Fruit fly (Drosophila melanogaster) whole organism, embryonic: ENCODE data around the gene CG44261.

Experiments
- CG15073 ChIP-seq: fragments of 200-800 bp; sonication (Bioruptor generic); optimal IDR thresholded peaks from 2 replicates; lab custom pipeline; 2016; ENCODE audit warnings: missing biosample characterization, missing genetic modification characterization
- CG2199 ChIP-seq: fragments of 200-800 bp; sonication (Bioruptor generic); IDR thresholded peaks from 3 replicates; pipeline ENCODE4 v1.3.6; 2022; ENCODE audit warnings: missing biosample characterization, missing genetic modification characterization
- CG7745 ChIP-seq: fragments of 200-800 bp; sonication (Bioruptor generic); optimal IDR thresholded peaks from 2 replicates; lab custom pipeline; 2018; ENCODE audit warnings: missing biosample characterization, mild to moderate bottlenecking, missing genetic modification characterization, moderate library complexity
- CrebB ChIP-seq: fragments of 200-800 bp; sonication (Bioruptor generic); optimal IDR thresholded peaks from 3 replicates; lab custom pipeline; 2018; ENCODE audit warnings: missing biosample characterization, mild to moderate bottlenecking, missing genetic modification characterization
- E2f2 ChIP-seq: fragments of 200-800 bp; sonication (Bioruptor generic); IDR thresholded peaks from 2 replicates; pipeline ENCODE4 v1.3.6; 2022; ENCODE audit warnings: missing biosample characterization, missing genetic modification characterization
- Fer1 ChIP-seq: fragments of 200-800 bp; sonication (Bioruptor generic); optimal IDR thresholded peaks from 2 replicates; lab custom pipeline; 2017; ENCODE audit warnings: missing biosample characterization, mild to moderate bottlenecking, missing genetic modification characterization
- HLH54F ChIP-seq: fragments of 200-800 bp; sonication (Bioruptor generic); optimal IDR thresholded peaks from 3 replicates; lab custom pipeline; 2016; ENCODE audit warnings: missing biosample characterization, missing genetic modification characterization
- Med ChIP-seq: fragments of 200-800 bp; sonication (Bioruptor generic); peaks from one replicate; lab custom pipeline; 2016; ENCODE audit warnings: missing biosample characterization, missing genetic modification characterization, mild to moderate bottlenecking, inconsistent platforms, moderate library complexity
- Trl ChIP-seq, 3 experiments: fragments of >200 bp in 2 of 3; fragments of 200-800 bp in 1 of 3; sonication (Bioruptor generic) in 1 of 3; optimal IDR thresholded peaks; 2 replicates in 1 of 3; 3 replicates in 2 of 3; lab custom pipeline; 2016 to 2017; ENCODE audit warnings: missing biosample characterization in 1 of 3, missing genetic modification characterization in 1 of 3
- sqz ChIP-seq: fragments of 200-800 bp; sonication (Bioruptor generic); optimal IDR thresholded peaks from 3 replicates; lab custom pipeline; 2018; ENCODE audit warnings: missing biosample characterization, mild to moderate bottlenecking, missing genetic modification characterization

The CG44261 gene

DNA sequence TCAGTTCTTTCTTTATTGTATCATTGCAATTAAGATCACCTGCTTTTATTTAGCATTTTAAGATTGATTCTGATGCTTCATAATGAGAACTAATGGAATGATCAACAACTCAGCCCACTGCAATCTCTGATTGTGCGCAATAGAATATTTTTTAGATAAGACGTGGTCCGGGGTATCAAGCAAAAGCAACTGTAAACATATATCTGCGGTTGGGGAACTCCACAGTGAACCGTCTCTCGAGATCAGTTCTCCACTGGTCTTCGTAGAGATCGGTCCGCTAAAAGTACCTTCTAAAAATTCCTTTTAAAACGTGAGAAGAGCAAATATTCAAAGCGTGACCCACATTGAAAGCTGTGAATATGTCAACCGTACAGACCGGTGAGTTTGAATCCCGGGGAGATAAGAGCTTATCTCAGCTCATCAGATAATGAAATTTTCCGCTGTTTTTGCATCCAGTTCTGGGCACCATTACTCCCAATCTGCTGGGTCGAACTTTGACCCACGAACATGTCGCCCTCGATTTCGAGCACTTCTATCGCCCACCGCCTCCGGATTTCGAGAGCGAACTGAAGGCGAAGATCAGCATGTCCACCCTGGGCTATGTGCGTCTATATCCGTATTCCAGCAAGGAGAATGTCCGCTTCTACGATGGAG lies 44.8 kb downstream of the CG44261 start, which contains the start of gene CG18473 (continued):
- TF ChIP-seq CG15073 (GFP tag; lab: Kevin White, UChicago) (no peak), HLH54F (GFP tag; lab: Kevin White, UChicago) (no peak), CrebB (tag; lab: Kevin White, UChicago) (no peak), sqz (GFP tag; lab: Kevin White, UChicago) (no peak), Med (peak; percentile 10), E2f2 (no peak)

DNA sequence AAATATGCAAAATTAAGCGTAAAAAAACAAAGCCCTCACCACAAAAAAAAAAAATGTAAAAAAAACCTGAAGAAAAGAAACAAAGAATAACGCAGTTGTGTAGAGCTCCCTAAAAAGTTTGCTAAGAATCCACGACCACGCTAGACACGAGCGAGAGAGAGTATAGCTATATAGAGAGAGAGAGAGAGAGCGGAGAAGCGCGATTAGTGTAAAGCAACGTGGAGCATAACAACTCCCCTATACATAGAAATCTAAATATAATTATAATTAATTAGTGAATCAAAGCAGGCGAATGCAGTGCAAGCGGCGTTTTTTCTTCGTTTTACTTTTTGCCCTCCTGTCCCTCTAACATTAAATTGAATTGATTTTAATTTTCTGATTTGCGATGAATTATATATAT lies 48.6 kb downstream of the CG44261 start:
- no peak for TF ChIP-seq Fer1 (GFP tag; lab: Kevin White, UChicago)
- peak; percentile 70 for TF ChIP-seq CG7745
- TF ChIP-seq Trl (optimal IDR thresholded peaks at IDR 0.05; lab: Kevin White, UChicago), result peak; percentile 40 to 78
- TF ChIP-seq Trl (GFP tag; optimal IDR thresholded peaks at IDR 0.05; lab: Kevin White, UChicago), result no peak
- peak; percentile 69; the same call in 1 of the 3 replicates for TF ChIP-seq CG2199 (GFP tag; lab: Robert Waterston, UW)
